Worm (Caenorhabditis elegans) whole organism, L3 larva: Measurements from ENCODE around the gene T04C12.9.

Source experiments
- ZK546.5 ChIP-seq: sonication (generic microtip); optimal IDR thresholded peaks from 2 replicates; lab custom pipeline; 2017; ENCODE audit warnings: missing biosample characterization, missing genetic modification characterization
- aly-2 ChIP-seq: fragments of 150-350 bp; optimal IDR thresholded peaks from 2 replicates; lab custom pipeline; 2014; ENCODE audit warnings: missing biosample characterization, missing genetic modification characterization
- elt-1 ChIP-seq: fragments of 150-350 bp; optimal IDR thresholded peaks from 2 replicates; lab custom pipeline; 2014; ENCODE audit warnings: missing biosample characterization, missing genetic modification characterization
- fos-1 ChIP-seq: fragments of 150-350 bp; optimal IDR thresholded peaks from 2 replicates; lab custom pipeline; 2014; ENCODE audit warnings: missing biosample characterization, missing genetic modification characterization
- hmg-11 ChIP-seq: sonication (generic microtip); optimal IDR thresholded peaks from 2 replicates; lab custom pipeline; 2016; ENCODE audit warnings: missing genetic modification characterization, missing compliant biosample characterization
- nhr-237 ChIP-seq: fragments of 150-350 bp; optimal IDR thresholded peaks from 2 replicates; lab custom pipeline; 2014; ENCODE audit warnings: missing biosample characterization, missing genetic modification characterization
- skn-1 ChIP-seq: fragments of 150-350 bp; optimal IDR thresholded peaks from 2 replicates; lab custom pipeline; 2014; ENCODE audit warnings: missing biosample characterization, missing genetic modification characterization
- snpc-4 ChIP-seq: fragments of 150-350 bp; optimal IDR thresholded peaks from 2 replicates; lab custom pipeline; 2014; ENCODE audit warnings: missing biosample characterization, missing genetic modification characterization
- ztf-11 ChIP-seq: fragments of 150-350 bp; optimal IDR thresholded peaks from 2 replicates; lab custom pipeline; 2014; ENCODE audit warnings: missing biosample characterization, missing genetic modification characterization

DNA sequence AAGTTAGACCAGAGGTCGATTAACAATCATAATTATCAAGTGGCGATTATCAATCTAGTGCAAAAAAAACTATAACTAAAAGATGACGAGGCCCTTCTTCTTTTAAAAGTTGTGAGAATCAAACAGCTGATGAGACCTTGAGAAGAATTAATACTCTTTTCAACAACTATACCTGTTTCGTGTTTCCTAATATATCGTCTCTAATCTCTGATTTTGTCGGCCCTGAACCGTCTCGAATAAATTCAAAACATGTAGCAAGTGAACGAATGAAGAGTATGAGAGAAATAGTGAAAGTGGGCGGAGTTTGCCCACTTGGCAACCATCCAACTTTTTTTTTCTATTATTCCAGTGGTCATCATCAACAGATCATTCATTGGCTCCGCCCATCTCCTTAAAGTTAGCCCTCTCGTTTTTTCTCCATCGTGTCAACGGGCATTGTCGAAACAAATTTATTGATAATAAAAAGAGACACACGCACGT, 24.5 kb upstream of the T04C12.9 start, which contains the start of gene Y42A5A.1:
- TF ChIP-seq aly-2 (tag; lab: Kevin White, UChicago) = no peak
- no peak for TF ChIP-seq ZK546.5
- no peak for TF ChIP-seq nhr-237 (tag; lab: Kevin White, UChicago)
- TF ChIP-seq ztf-11 = no peak
- no peak for TF ChIP-seq hmg-11 (tag; lab: Kevin White, UChicago)
- TF ChIP-seq fos-1 (tag; lab: Kevin White, UChicago) = no peak
- no peak for TF ChIP-seq skn-1 (tag; lab: Kevin White, UChicago)
- no peak for TF ChIP-seq elt-1 (tag; lab: Kevin White, UChicago)
- no peak for TF ChIP-seq snpc-4 (tag; lab: Kevin White, UChicago)
